Worm (Caenorhabditis elegans) whole organism, L4/young adult: Measurements from ENCODE around the gene tif-1A.

Experiments used
- W03F9.2 ChIP-seq: fragments of 150-350 bp; optimal IDR thresholded peaks from 2 replicates; lab custom pipeline; 2014; ENCODE audit warnings: missing biosample characterization, missing genetic modification characterization
- dao-5 ChIP-seq: sonication (generic microtip); optimal IDR thresholded peaks from 2 replicates; lab custom pipeline; 2016; ENCODE audit warnings: missing genotype, missing genetic modification characterization, moderate library complexity, missing compliant biosample characterization
- him-1 ChIP-seq: sonication (generic microtip); optimal IDR thresholded peaks from 2 replicates; lab custom pipeline; 2016; ENCODE audit warnings: missing genotype, missing genetic modification reagents, missing genetic modification characterization, missing compliant biosample characterization

DNA sequence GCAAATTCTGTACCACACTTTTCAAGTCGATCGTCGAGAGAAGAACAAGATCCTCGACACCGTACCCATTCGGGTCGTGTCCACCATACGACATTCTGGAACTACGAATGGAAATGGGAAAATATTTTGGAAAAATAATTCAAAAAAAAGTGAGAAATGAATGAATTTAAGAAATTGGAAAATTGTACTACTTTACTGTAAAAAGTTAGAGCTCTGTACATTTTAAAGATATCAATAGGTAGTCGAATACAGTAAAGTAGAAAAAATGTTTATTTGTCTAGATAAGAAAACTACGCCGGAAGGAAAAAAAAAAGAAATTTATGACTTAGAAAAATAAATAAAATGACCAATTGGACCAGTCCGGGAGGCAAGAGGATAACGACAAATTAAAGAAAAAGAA lies 32.8 kb upstream of the tif-1A start, which contains the start of gene hum-5:
- TF ChIP-seq him-1 (tag; lab: Kevin White, UChicago) (no peak), dao-5 (tag; lab: Kevin White, UChicago) (no peak), W03F9.2 (tag; lab: Kevin White, UChicago) (no peak)
